Fruit fly (Drosophila melanogaster): ENCODE data around the gene Tango6.
A peak's percentile ranks its signal among the peaks of the same experiment; 100 is the strongest.

Gene Tango6

dm6 chr2L:18966214-18966556 is 2.6 kb upstream of the Tango6 start (continued):
- TF ChIP-seq toy (GFP tag; IDR thresholded peaks at IDR 0.05): peak; percentile 86
- no peak for TF ChIP-seq aop (GFP tag; IDR thresholded peaks at IDR 0.05)
- no peak for TF ChIP-seq Hey (tag; optimal IDR thresholded peaks at IDR 0.05)
- TF ChIP-seq onecut (GFP tag; IDR thresholded peaks at IDR 0.05): peak; percentile 47; the same call in 1 of the 2 replicates
- peak; percentile 0 for TF ChIP-seq CG10462 (GFP tag; optimal IDR thresholded peaks at IDR 0.05)
- TF ChIP-seq CG12769 (tag; optimal IDR thresholded peaks at IDR 0.05): no peak
- TF ChIP-seq mam (GFP tag; optimal IDR thresholded peaks at IDR 0.05): peak; percentile 66
- peak; percentile 25 for TF ChIP-seq CG8290 (GFP tag; optimal IDR thresholded peaks at IDR 0.05)
- no peak for TF ChIP-seq CG8290 (tag; optimal IDR thresholded peaks at IDR 0.05)
- peak; percentile 69; the same call in 1 of the 2 replicates for TF ChIP-seq Doc2 (GFP tag; IDR thresholded peaks at IDR 0.05)
- no peak for TF ChIP-seq HmgD (GFP tag; optimal IDR thresholded peaks at IDR 0.05)
- peak; percentile 29 for TF ChIP-seq CrebB (tag; optimal IDR thresholded peaks at IDR 0.05)
- TF ChIP-seq Dref (GFP tag; IDR thresholded peaks at IDR 0.05): peak; percentile 35; the same call in 1 of the 2 replicates
- TF ChIP-seq dmrt99B (tag; optimal IDR thresholded peaks at IDR 0.05): peak; percentile 76
- peak; percentile 53 for TF ChIP-seq Abd-B (GFP tag; optimal IDR thresholded peaks at IDR 0.05)
- TF ChIP-seq sob (GFP tag; IDR thresholded peaks at IDR 0.05): peak; percentile 94
- TF ChIP-seq CG11695 (GFP tag; IDR thresholded peaks at IDR 0.05): peak; percentile 94
- no peak for TF ChIP-seq CG1832 (GFP tag; optimal IDR thresholded peaks at IDR 0.05)
- no peak for TF ChIP-seq CG2129 (GFP tag; IDR thresholded peaks at IDR 0.05; ENCODE audit: partially characterized antibody)
- peak; percentile 37 for TF ChIP-seq Vsx1 (GFP tag; optimal IDR thresholded peaks at IDR 0.05)
- TF ChIP-seq peb (GFP tag; IDR thresholded peaks at IDR 0.05): peak; percentile 56; the same call in 1 of the 2 replicates
- peak; percentile 20 for TF ChIP-seq pum (GFP tag; optimal IDR thresholded peaks at IDR 0.05)
- TF ChIP-seq gsb-n (tag; optimal IDR thresholded peaks at IDR 0.05): peak; percentile 19
- peak; percentile 62 for TF ChIP-seq tin (GFP tag; optimal IDR thresholded peaks at IDR 0.05)
- TF ChIP-seq CG33557 (GFP tag; optimal IDR thresholded peaks at IDR 0.05): no peak
- TF ChIP-seq ATbp (GFP tag; optimal IDR thresholded peaks at IDR 0.05): peak; percentile 27
- TF ChIP-seq CG18599 (GFP tag; optimal IDR thresholded peaks at IDR 0.05): peak; percentile 93
- peak in 1 of 2 experiments; percentile 66 for TF ChIP-seq bsh (GFP tag; optimal IDR thresholded peaks at IDR 0.05)
- no peak for TF ChIP-seq CG15073 (GFP tag; optimal IDR thresholded peaks at IDR 0.05)
- peak; percentile 94 for TF ChIP-seq CG11456 (GFP tag; IDR thresholded peaks at IDR 0.05)
- no peak for TF ChIP-seq Scr (GFP tag; IDR thresholded peaks at IDR 0.05; ENCODE audit: partially characterized antibody)
- no peak for TF ChIP-seq twi (tag; optimal IDR thresholded peaks at IDR 0.05)
- peak; percentile 77 for TF ChIP-seq Fer2 (tag; optimal IDR thresholded peaks at IDR 0.05)
- peak; percentile 8 for TF ChIP-seq CG30431 (GFP tag; optimal IDR thresholded peaks at IDR 0.05)
- TF ChIP-seq tap (tag; optimal IDR thresholded peaks at IDR 0.05): peak; percentile 73
- peak; percentile 78 for TF ChIP-seq CG17359 (tag; optimal IDR thresholded peaks at IDR 0.05)
- peak; percentile 84 for TF ChIP-seq ranshi (GFP tag; IDR thresholded peaks at IDR 0.05)
- TF ChIP-seq CG18764 (GFP tag; optimal IDR thresholded peaks at IDR 0.05): peak; percentile 70
- no peak for TF ChIP-seq nom (GFP tag; optimal IDR thresholded peaks at IDR 0.05)
- peak; percentile 22 for TF ChIP-seq CG8359 (GFP tag; optimal IDR thresholded peaks at IDR 0.05; ENCODE audit: borderline replicate concordance)
- peak; percentile 87 for TF ChIP-seq esg (GFP tag; conservative IDR thresholded peaks at IDR 0.05)
- TF ChIP-seq CG6813 (GFP tag; optimal IDR thresholded peaks at IDR 0.05): peak; percentile 74
- peak; percentile 36; the same call in 1 of the 2 replicates for TF ChIP-seq sens-2 (GFP tag; IDR thresholded peaks at IDR 0.05)
- peak; percentile 78 for TF ChIP-seq CG6272 (GFP tag; IDR thresholded peaks at IDR 0.05)
- peak; percentile 73 for TF ChIP-seq Xbp1 (GFP tag; optimal IDR thresholded peaks at IDR 0.05)
- no peak for TF ChIP-seq Lhr (GFP tag; optimal IDR thresholded peaks at IDR 0.05)
- TF ChIP-seq CG8388 (GFP tag; optimal IDR thresholded peaks at IDR 0.05): peak; percentile 57
- no peak for TF ChIP-seq MESR4 (GFP tag; optimal IDR thresholded peaks at IDR 0.05)
- peak; percentile 77 for TF ChIP-seq CG8924 (tag; optimal IDR thresholded peaks at IDR 0.05)
- TF ChIP-seq zen (tag; optimal IDR thresholded peaks at IDR 0.05): peak; percentile 72
- TF ChIP-seq p53 (GFP tag; optimal IDR thresholded peaks at IDR 0.05): no peak
